Worm (Caenorhabditis elegans): ENCODE results near the gene gfrp-1.

DNA sequence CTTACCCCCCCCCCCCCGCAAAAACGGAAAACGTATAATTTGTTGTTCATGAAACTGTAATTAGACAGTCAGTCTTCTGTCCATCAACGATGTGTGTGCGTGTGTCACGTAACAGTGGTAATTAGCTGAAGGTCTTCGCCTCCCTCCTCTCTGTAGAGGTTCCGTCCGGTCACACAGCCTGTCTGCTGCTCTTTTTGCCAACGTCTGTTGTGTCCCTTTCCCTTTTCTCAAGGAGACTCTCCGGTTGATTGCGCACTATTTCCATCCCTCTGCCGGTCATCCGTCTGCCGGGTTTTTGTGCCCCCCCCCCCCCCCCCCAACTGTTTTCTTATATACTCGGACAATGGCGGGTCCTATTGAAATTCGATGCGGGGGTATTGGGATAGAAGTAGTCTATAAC is 27.7 kb upstream of the gfrp-1 start:
- TF ChIP-seq ceh-82 (tag; optimal IDR thresholded peaks at IDR 0.05) (no peak), pha-4 (tag; optimal IDR thresholded peaks at IDR 0.05) (no peak), nhr-77 (tag; optimal IDR thresholded peaks at IDR 0.05) (no peak), nfya-1 (tag; optimal IDR thresholded peaks at IDR 0.05; ENCODE audit: insufficient read depth) (no peak), ztf-11 (tag; optimal IDR thresholded peaks at IDR 0.05) (no peak), R02D3.7 (tag; optimal IDR thresholded peaks at IDR 0.05) (no peak), elt-2 (tag; optimal IDR thresholded peaks at IDR 0.05) (no peak), ZK546.5 (tag; optimal IDR thresholded peaks at IDR 0.05) (no peak), snpc-4 (tag; optimal IDR thresholded peaks at IDR 0.05) (no peak)
